Fruit fly (Drosophila melanogaster): ENCODE results near the gene CG32939.

DNA sequence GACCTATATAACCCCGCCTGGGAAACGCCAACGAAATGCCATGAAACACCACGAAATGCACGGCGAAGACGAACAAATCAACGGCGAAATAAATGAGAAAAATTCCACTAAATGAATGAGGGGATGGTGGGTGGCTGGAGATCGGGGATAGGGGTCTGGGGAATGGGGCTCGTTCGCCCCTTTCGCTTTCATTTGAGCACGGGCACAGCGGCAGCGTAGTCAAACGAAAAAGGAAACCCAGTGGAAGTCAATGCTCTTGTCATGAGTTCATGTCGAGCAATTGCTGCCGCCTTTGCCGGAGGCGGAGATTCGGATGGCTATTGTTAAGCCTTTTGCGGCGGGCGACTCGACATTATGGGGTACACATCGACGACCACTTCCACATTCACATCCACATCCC is 10.4 kb downstream of the CG32939 start:
- TF ChIP-seq CG7045 (GFP tag; optimal IDR thresholded peaks at IDR 0.05) (no peak), CG33017 (tag; optimal IDR thresholded peaks at IDR 0.05) (no peak)

All from whole organism, adult.